Fruit fly (Drosophila melanogaster) whole organism, embryonic: ENCODE data around the gene CG15356.

Experiments
- Aef1 ChIP-seq: fragments of 200-800 bp; sonication (Bioruptor generic); IDR thresholded peaks from 3 replicates; pipeline ENCODE4 v1.3.6; 2022; ENCODE audit warnings: missing biosample characterization, missing genetic modification characterization
- CG11456 ChIP-seq: fragments of 200-800 bp; sonication (Bioruptor generic); IDR thresholded peaks from 3 replicates; pipeline ENCODE4 v1.3.6; 2022; ENCODE audit warnings: missing biosample characterization, missing genetic modification characterization
- CG11560 ChIP-seq: fragments of 200-800 bp; sonication (Bioruptor generic); IDR thresholded peaks from 3 replicates; pipeline ENCODE4 v1.3.6; 2022; ENCODE audit warnings: missing biosample characterization, missing genetic modification characterization
- CG12071 ChIP-seq: fragments of 200-800 bp; sonication (Bioruptor generic); optimal IDR thresholded peaks from 3 replicates; lab custom pipeline; 2018; ENCODE audit warnings: missing biosample characterization, mild to moderate bottlenecking, missing genetic modification characterization
- CG18619 ChIP-seq: fragments of 200-800 bp; sonication (Bioruptor generic); optimal IDR thresholded peaks from 3 replicates; lab custom pipeline; 2017; ENCODE audit warnings: missing biosample characterization, mild to moderate bottlenecking, missing genetic modification characterization
- CG3065 ChIP-seq: fragments of 200-800 bp; sonication (Bioruptor generic); optimal IDR thresholded peaks from 2 replicates; lab custom pipeline; 2016; ENCODE audit warnings: missing biosample characterization, missing genetic modification characterization
- CG4328 ChIP-seq: fragments of 200-800 bp; sonication (Bioruptor generic); optimal IDR thresholded peaks from 3 replicates; lab custom pipeline; 2017; ENCODE audit warnings: missing biosample characterization, missing genetic modification reagents, missing genetic modification characterization
- CG5953 ChIP-seq: fragments of 200-800 bp; sonication (Bioruptor generic); IDR thresholded peaks from 2 replicates; pipeline ENCODE4 v1.3.6; 2022; ENCODE audit warnings: missing biosample characterization, missing genetic modification characterization
- CG6175 ChIP-seq: fragments of 200-800 bp; sonication (Bioruptor generic); IDR thresholded peaks from 3 replicates; pipeline ENCODE4 v1.3.6; 2022; ENCODE audit warnings: missing biosample characterization, missing genetic modification characterization
- CG7987 ChIP-seq: fragments of 200-800 bp; sonication (Bioruptor generic); optimal IDR thresholded peaks from 2 replicates; lab custom pipeline; 2018; ENCODE audit warnings: missing biosample characterization, mild to moderate bottlenecking, missing genetic modification characterization, moderate library complexity
- CG9437 ChIP-seq: fragments of 200-800 bp; sonication (Bioruptor generic); optimal IDR thresholded peaks from 2 replicates; lab custom pipeline; 2018; ENCODE audit warnings: missing biosample characterization, mild to moderate bottlenecking, missing genetic modification characterization
- CG9609 ChIP-seq: fragments of 200-800 bp; sonication (Bioruptor generic); optimal IDR thresholded peaks from 3 replicates; lab custom pipeline; 2016; ENCODE audit warnings: missing biosample characterization, missing genetic modification characterization
- CTCF ChIP-seq: fragments of 200-800 bp; sonication (Bioruptor generic); optimal IDR thresholded peaks from 2 replicates; lab custom pipeline; 2017; ENCODE audit warnings: missing biosample characterization, mild to moderate bottlenecking, missing genetic modification characterization, moderate library complexity
- Dfd ChIP-seq, 2 experiments: fragments of >200 bp; optimal IDR thresholded peaks; 2 replicates each; lab custom pipeline; 2017; ENCODE audit warnings: missing biosample characterization in 2 of 2, missing genetic modification characterization in 2 of 2
- Dp ChIP-seq: fragments of 200-800 bp; sonication (Bioruptor generic); optimal IDR thresholded peaks from 2 replicates; lab custom pipeline; 2018; ENCODE audit warnings: missing biosample characterization, mild to moderate bottlenecking, missing genetic modification characterization, moderate library complexity
- Dref ChIP-seq: fragments of 200-800 bp; sonication (Bioruptor generic); IDR thresholded peaks from 2 replicates; pipeline ENCODE4 v1.3.6; 2022; ENCODE audit warnings: missing biosample characterization, missing genetic modification characterization
- E2f2 ChIP-seq: fragments of 200-800 bp; sonication (Bioruptor generic); IDR thresholded peaks from 2 replicates; pipeline ENCODE4 v1.3.6; 2022; ENCODE audit warnings: missing biosample characterization, missing genetic modification characterization
- Ets65A ChIP-seq: fragments of 200-800 bp; sonication (Bioruptor generic); peaks from one replicate; lab custom pipeline; 2016; ENCODE audit warnings: missing biosample characterization, missing genetic modification characterization
- Fer3 ChIP-seq: fragments of 200-800 bp; sonication (Bioruptor generic); optimal IDR thresholded peaks from 2 replicates; lab custom pipeline; 2018; ENCODE audit warnings: missing biosample characterization, mild to moderate bottlenecking, missing genetic modification characterization, moderate library complexity
- GATAe ChIP-seq: fragments of 200-800 bp; sonication (Bioruptor generic); conservative IDR thresholded peaks from 2 replicates; pipeline ENCODE4 v1.3.6; 2022; ENCODE audit warnings: missing biosample characterization, missing genetic modification characterization
- Gug ChIP-seq: fragments of 200-800 bp; sonication (Bioruptor generic); IDR thresholded peaks from 4 replicates; pipeline ENCODE4 v1.3.6; 2022; ENCODE audit warnings: missing biosample characterization, missing genetic modification characterization
- Hand ChIP-seq: fragments of 200-800 bp; sonication (Bioruptor generic); optimal IDR thresholded peaks from 2 replicates; lab custom pipeline; 2017; ENCODE audit warnings: mild to moderate bottlenecking, missing biosample characterization, missing genetic modification reagents, missing genetic modification characterization
- Optix ChIP-seq: fragments of 200-800 bp; sonication (Bioruptor generic); IDR thresholded peaks from 3 replicates; pipeline ENCODE4 v1.3.6; 2022; ENCODE audit warnings: missing biosample characterization, missing genetic modification characterization
- Pdp1 ChIP-seq, 2 experiments: fragments of 200-800 bp; sonication (Bioruptor generic); optimal IDR thresholded peaks; 3 replicates each; lab custom pipeline; 2016; ENCODE audit warnings: missing biosample characterization in 2 of 2, missing genetic modification characterization in 2 of 2, mild to moderate bottlenecking in 1 of 2, moderate library complexity in 1 of 2
- Xbp1 ChIP-seq: fragments of 200-800 bp; sonication (Bioruptor generic); optimal IDR thresholded peaks from 3 replicates; lab custom pipeline; 2016; ENCODE audit warnings: missing biosample characterization, mild to moderate bottlenecking, missing genetic modification characterization
- bigmax ChIP-seq: fragments of 200-800 bp; sonication (Bioruptor generic); optimal IDR thresholded peaks from 2 replicates; lab custom pipeline; 2018; ENCODE audit warnings: missing biosample characterization, mild to moderate bottlenecking, missing genetic modification characterization
- cas ChIP-seq: fragments of 200-800 bp; sonication (Bioruptor generic); IDR thresholded peaks from 2 replicates; pipeline ENCODE4 v1.3.6; 2022; ENCODE audit warnings: missing biosample characterization, missing genetic modification characterization
- crc ChIP-seq: fragments of 200-800 bp; sonication (Bioruptor generic); optimal IDR thresholded peaks from 2 replicates; lab custom pipeline; 2016; ENCODE audit warnings: missing biosample characterization, missing genetic modification characterization
- cwo ChIP-seq: fragments of 200-800 bp; sonication (Bioruptor generic); optimal IDR thresholded peaks from 3 replicates; lab custom pipeline; 2017; ENCODE audit warnings: missing biosample characterization, missing genetic modification characterization, mild to moderate bottlenecking, moderate library complexity, missing genetic modification reagents
- ham ChIP-seq: fragments of 200-800 bp; sonication (Bioruptor generic); IDR thresholded peaks from 2 replicates; pipeline ENCODE4 v1.3.6; 2022; ENCODE audit warnings: missing biosample characterization, missing genetic modification characterization
- insv ChIP-seq, 2 experiments: fragments of 200-800 bp; sonication (Bioruptor generic); optimal IDR thresholded peaks; 3 replicates each; lab custom pipeline; 2016 to 2018; ENCODE audit warnings: missing biosample characterization in 2 of 2, missing genetic modification characterization in 2 of 2
- luna ChIP-seq: fragments of 200-800 bp; sonication (Bioruptor generic); optimal IDR thresholded peaks from 2 replicates; lab custom pipeline; 2016; ENCODE audit warnings: missing biosample characterization, missing genetic modification characterization
- pum ChIP-seq: fragments of 200-800 bp; sonication (Bioruptor generic); optimal IDR thresholded peaks from 2 replicates; lab custom pipeline; 2016; ENCODE audit warnings: missing biosample characterization, missing genetic modification characterization
- ro ChIP-seq: fragments of 200-800 bp; sonication (Bioruptor generic); IDR thresholded peaks from 2 replicates; pipeline ENCODE4 v1.3.6; 2022; ENCODE audit warnings: missing biosample characterization, missing genetic modification characterization
- sisA ChIP-seq: fragments of 200-800 bp; sonication (Bioruptor generic); IDR thresholded peaks from 2 replicates; pipeline ENCODE4 v1.3.6; 2022; ENCODE audit warnings: missing biosample characterization, missing genetic modification characterization
- twi ChIP-seq: fragments of 200-800 bp; optimal IDR thresholded peaks from 2 replicates; lab custom pipeline; 2019; ENCODE audit warnings: missing biosample characterization, mild to moderate bottlenecking, missing genetic modification characterization, moderate library complexity

CG15356 gene

DNA sequence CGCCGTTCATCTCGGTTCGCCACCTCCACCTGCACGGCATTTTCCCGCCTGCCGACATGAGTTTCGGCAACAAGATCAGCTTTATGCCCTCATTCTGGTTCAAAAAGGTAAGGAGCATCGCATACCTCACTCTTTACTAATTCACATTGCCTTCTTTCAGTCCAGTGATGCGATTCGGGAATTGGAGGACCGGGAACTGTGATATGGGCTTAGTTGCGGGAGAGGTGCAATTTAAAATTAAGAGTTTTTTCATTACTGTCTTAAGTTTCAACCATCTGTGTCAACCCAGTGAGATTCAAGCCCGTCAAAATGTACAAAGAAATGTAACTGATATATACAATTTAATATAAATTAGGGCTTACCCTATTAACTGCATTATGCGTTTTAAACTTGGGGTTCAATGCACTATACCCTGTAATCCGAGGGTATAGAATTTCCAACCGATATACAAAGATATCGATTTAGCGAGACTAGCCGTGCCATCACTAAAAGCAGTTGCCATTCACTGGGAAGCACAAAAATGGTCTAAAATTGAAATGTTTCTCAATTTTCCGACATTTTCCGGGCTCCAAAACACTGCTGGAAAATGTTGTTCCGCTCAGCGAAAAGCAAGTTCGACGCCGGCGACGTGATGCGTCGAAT lies 1.3 kb upstream of the CG15356 start, which contains the start of gene CG7289 (continued):
- TF ChIP-seq Aef1 (GFP tag; lab: Robert Waterston, UW): no peak
- TF ChIP-seq, all 482 proteins: peak for 75

DNA sequence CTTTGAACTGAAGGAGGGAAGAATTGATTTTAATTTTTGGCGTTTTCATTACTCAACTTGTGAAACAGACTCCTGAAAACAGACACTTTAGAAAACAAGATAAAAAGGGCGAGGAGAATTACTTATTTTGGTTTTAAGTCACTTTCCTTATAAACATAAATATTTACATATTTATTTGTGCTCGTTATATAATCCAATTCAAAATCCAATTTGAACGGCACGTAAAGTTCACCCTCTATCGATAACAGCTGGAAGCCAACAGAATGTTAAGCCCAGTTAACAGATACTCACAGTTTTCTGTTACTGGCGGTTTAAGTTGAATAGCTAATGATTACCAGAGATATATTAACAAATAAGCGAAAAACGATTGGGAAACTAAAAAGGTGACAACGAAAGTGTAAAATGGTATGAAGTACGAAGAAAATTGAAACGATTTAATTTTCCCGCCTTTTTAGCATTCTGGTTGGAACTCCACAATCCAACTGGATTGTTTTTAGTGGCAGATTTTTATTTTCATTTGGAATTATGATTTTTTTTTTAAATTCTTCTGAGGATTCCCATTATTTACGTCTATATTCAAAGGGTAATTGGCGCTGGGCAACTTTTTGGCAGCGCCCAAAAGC lies 1.2 kb downstream of the CG15356 start:
- TF ChIP-seq Xbp1 (GFP tag; lab: Kevin White, UChicago) (no peak), Hand (GFP tag; lab: Kevin White, UChicago) (no peak), ro (GFP tag; lab: Robert Waterston, UW) (no peak), Dp (GFP tag; lab: Kevin White, UChicago) (peak; percentile 23), CG5953 (GFP tag; lab: Robert Waterston, UW) (no peak), twi (no peak), Dref (GFP tag; lab: Robert Waterston, UW) (0 out of 2 replicates have a peak, but pooled peaks have one; percentile 21), CG3065 (GFP tag; lab: Kevin White, UChicago) (no peak), pum (no peak), cas (GFP tag; lab: Robert Waterston, UW) (no peak), CG9609 (GFP tag; lab: Kevin White, UChicago) (no peak), CTCF (no peak), Dfd (GFP tag; optimal IDR thresholded peaks at IDR 0.05; lab: Kevin White, UChicago) (no peak), CG4328 (GFP tag; lab: Kevin White, UChicago) (no peak), CG12071 (GFP tag; lab: Kevin White, UChicago) (no peak), cwo (GFP tag; lab: Kevin White, UChicago) (no peak), CG11456 (GFP tag; lab: Robert Waterston, UW) (no peak), CG9437 (GFP tag; lab: Kevin White, UChicago) (no peak), GATAe (GFP tag; lab: Robert Waterston, UW) (no peak), E2f2 (GFP tag; lab: Robert Waterston, UW) (peak; percentile 43; the same call in 1 of the 2 replicates), crc (no peak), bigmax (no peak), Optix (GFP tag; lab: Robert Waterston, UW) (no peak), Pdp1 (GFP tag; optimal IDR thresholded peaks at IDR 0.05; lab: Kevin White, UChicago) (peak in 1 of 2 experiments; percentile 94), CG11560 (tag; lab: Robert Waterston, UW) (no peak), Fer3 (no peak), insv (GFP tag; optimal IDR thresholded peaks at IDR 0.05; lab: Kevin White, UChicago) (peak; percentile 93 to 97), ham (GFP tag; lab: Robert Waterston, UW) (no peak), CG6175 (GFP tag; lab: Robert Waterston, UW) (no peak)
- TF ChIP-seq, all 482 proteins: peak for 5

DNA sequence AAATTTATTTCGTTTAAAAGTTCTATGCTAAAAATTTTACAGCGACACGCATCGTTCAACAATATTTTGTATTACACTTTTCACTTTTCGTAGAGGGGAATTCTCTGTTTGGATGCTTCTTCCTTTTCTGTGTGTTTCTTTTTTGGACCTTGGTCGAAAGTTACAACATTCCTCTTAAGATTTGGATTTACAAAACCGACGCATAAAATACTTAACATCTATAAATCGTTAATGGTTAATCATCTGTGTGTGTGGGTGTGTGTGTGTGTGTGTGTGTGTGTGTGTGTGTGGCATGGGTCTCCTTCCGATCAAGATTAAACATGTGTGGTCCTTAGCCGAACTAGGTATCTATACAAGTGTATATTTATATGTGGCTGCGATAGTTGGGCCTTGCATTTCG lies 5.1 kb downstream of the CG15356 start:
- TF ChIP-seq CG18619 (GFP tag; lab: Kevin White, UChicago) (no peak), luna (no peak), sisA (GFP tag; lab: Robert Waterston, UW) (no peak), Dfd (GFP tag; optimal IDR thresholded peaks at IDR 0.05; lab: Kevin White, UChicago) (peak in 1 of 2 experiments; percentile 26), Ets65A (no peak), Gug (GFP tag; lab: Robert Waterston, UW) (no peak), CG7987 (GFP tag; lab: Kevin White, UChicago) (no peak)
- TF ChIP-seq, all 482 proteins: peak for 1
